Fruit fly (Drosophila melanogaster) whole organism, embryonic: ENCODE data around the gene CG32137.
A peak's percentile ranks its signal among the peaks of the same experiment; 100 is the strongest.

Experiments used
- ATbp ChIP-seq: fragments of 200-800 bp; sonication (Bioruptor generic); optimal IDR thresholded peaks from 2 replicates; lab custom pipeline; 2017; ENCODE audit warnings: missing biosample characterization, mild to moderate bottlenecking, missing genetic modification characterization, missing genetic modification reagents
- Antp ChIP-seq: fragments of 200-800 bp; sonication (Bioruptor generic); optimal IDR thresholded peaks from 3 replicates; lab custom pipeline; 2016; ENCODE audit warnings: missing biosample characterization, missing genetic modification characterization
- Atf6 ChIP-seq: fragments of 200-800 bp; sonication (Bioruptor generic); IDR thresholded peaks from 2 replicates; pipeline ENCODE4 v1.3.6; 2022; ENCODE audit warnings: missing biosample characterization, missing genetic modification characterization
- CG11085 ChIP-seq: fragments of 200-800 bp; sonication (Bioruptor generic); IDR thresholded peaks from 2 replicates; pipeline ENCODE4 v1.3.6; 2022; ENCODE audit warnings: missing biosample characterization, missing genetic modification characterization
- CG11560 ChIP-seq: fragments of 200-800 bp; sonication (Bioruptor generic); IDR thresholded peaks from 3 replicates; pipeline ENCODE4 v1.3.6; 2022; ENCODE audit warnings: missing biosample characterization, missing genetic modification characterization
- CG12071 ChIP-seq: fragments of 200-800 bp; sonication (Bioruptor generic); optimal IDR thresholded peaks from 3 replicates; lab custom pipeline; 2018; ENCODE audit warnings: missing biosample characterization, mild to moderate bottlenecking, missing genetic modification characterization
- CG14667 ChIP-seq: fragments of 200-800 bp; sonication (Bioruptor generic); IDR thresholded peaks from 2 replicates; pipeline ENCODE4 v1.3.6; 2022; ENCODE audit warnings: missing biosample characterization, missing genetic modification characterization
- CG15269 ChIP-seq: fragments of 200-800 bp; sonication (Bioruptor generic); optimal IDR thresholded peaks from 2 replicates; lab custom pipeline; 2018; ENCODE audit warnings: missing biosample characterization, mild to moderate bottlenecking, missing genetic modification characterization, moderate library complexity
- CG15479 ChIP-seq: fragments of 200-800 bp; sonication (Bioruptor generic); optimal IDR thresholded peaks from 3 replicates; lab custom pipeline; 2019; ENCODE audit warnings: missing biosample characterization, mild to moderate bottlenecking, missing genetic modification characterization, moderate library complexity
- CG17829 ChIP-seq: fragments of 200-800 bp; optimal IDR thresholded peaks from 2 replicates; lab custom pipeline; 2019; ENCODE audit warnings: missing biosample characterization, mild to moderate bottlenecking, missing genetic modification characterization, moderate library complexity
- CG18262 ChIP-seq: fragments of 200-800 bp; optimal IDR thresholded peaks from 3 replicates; lab custom pipeline; 2019; ENCODE audit warnings: missing biosample characterization, mild to moderate bottlenecking, missing genetic modification characterization, moderate library complexity
- CG18764 ChIP-seq: fragments of 200-800 bp; sonication (Bioruptor generic); optimal IDR thresholded peaks from 3 replicates; lab custom pipeline; 2016; ENCODE audit warnings: missing biosample characterization, missing genetic modification characterization
- CG2202 ChIP-seq: fragments of 200-800 bp; sonication (Bioruptor generic); optimal IDR thresholded peaks from 2 replicates; lab custom pipeline; 2018; ENCODE audit warnings: missing biosample characterization, mild to moderate bottlenecking, missing genetic modification characterization
- CG3163 ChIP-seq: fragments of 200-800 bp; sonication (Bioruptor generic); optimal IDR thresholded peaks from 3 replicates; lab custom pipeline; 2016; ENCODE audit warnings: missing biosample characterization, missing genetic modification characterization
- CG33557 ChIP-seq: fragments of 200-800 bp; sonication (Bioruptor generic); optimal IDR thresholded peaks from 2 replicates; lab custom pipeline; 2019; ENCODE audit warnings: missing biosample characterization, mild to moderate bottlenecking, missing genetic modification characterization, moderate library complexity
- CG4328 ChIP-seq: fragments of 200-800 bp; sonication (Bioruptor generic); optimal IDR thresholded peaks from 3 replicates; lab custom pipeline; 2017; ENCODE audit warnings: missing biosample characterization, missing genetic modification reagents, missing genetic modification characterization
- CG43689 ChIP-seq: fragments of 200-800 bp; sonication (Bioruptor generic); IDR thresholded peaks from 2 replicates; pipeline ENCODE4 v1.3.6; 2022; ENCODE audit warnings: missing biosample characterization, missing genetic modification characterization
- CG4404 ChIP-seq: fragments of 200-800 bp; sonication (Bioruptor generic); IDR thresholded peaks from 2 replicates; pipeline ENCODE4 v1.3.6; 2022; ENCODE audit warnings: missing biosample characterization, missing genetic modification characterization
- CG4820 ChIP-seq: fragments of 200-800 bp; sonication (Bioruptor generic); optimal IDR thresholded peaks from 3 replicates; lab custom pipeline; 2016; ENCODE audit warnings: missing biosample characterization, missing genetic modification characterization
- CG6175 ChIP-seq: fragments of 200-800 bp; sonication (Bioruptor generic); IDR thresholded peaks from 3 replicates; pipeline ENCODE4 v1.3.6; 2022; ENCODE audit warnings: missing biosample characterization, missing genetic modification characterization
- CG8765 ChIP-seq: fragments of 200-800 bp; sonication (Bioruptor generic); IDR thresholded peaks from 2 replicates; pipeline ENCODE4 v1.3.6; 2022; ENCODE audit warnings: missing biosample characterization, missing genetic modification characterization
- CG9727 ChIP-seq: fragments of 200-800 bp; sonication (Bioruptor generic); optimal IDR thresholded peaks from 3 replicates; lab custom pipeline; 2017; ENCODE audit warnings: missing biosample characterization, mild to moderate bottlenecking, missing genetic modification characterization
- CG9932 ChIP-seq: fragments of 200-800 bp; sonication (Bioruptor generic); IDR thresholded peaks from 2 replicates; pipeline ENCODE4 v1.3.6; 2022; ENCODE audit warnings: missing biosample characterization, missing genetic modification characterization
- HLHmδ ChIP-seq: fragments of 200-800 bp; sonication (Bioruptor generic); optimal IDR thresholded peaks from 2 replicates; lab custom pipeline; 2018; ENCODE audit warnings: missing biosample characterization, mild to moderate bottlenecking, missing genetic modification characterization, moderate library complexity
- Nf-YA ChIP-seq: fragments of 200-800 bp; sonication (Bioruptor generic); IDR thresholded peaks from 2 replicates; pipeline ENCODE4 v1.3.6; 2022; ENCODE audit warnings: missing biosample characterization, missing genetic modification characterization
- Six4 ChIP-seq: fragments of 200-800 bp; sonication (Bioruptor generic); optimal IDR thresholded peaks from 2 replicates; lab custom pipeline; 2016; ENCODE audit warnings: missing biosample characterization, missing genetic modification characterization
- Sox102F ChIP-seq: fragments of 200-800 bp; sonication (Bioruptor generic); optimal IDR thresholded peaks from 2 replicates; lab custom pipeline; 2018; ENCODE audit warnings: missing biosample characterization, mild to moderate bottlenecking, missing genetic modification characterization, moderate library complexity
- Spps ChIP-seq: fragments of 200-800 bp; sonication (Bioruptor generic); optimal IDR thresholded peaks from 2 replicates; lab custom pipeline; 2018; ENCODE audit warnings: missing biosample characterization, mild to moderate bottlenecking, missing genetic modification characterization
- TFAM ChIP-seq: fragments of 200-800 bp; sonication (Bioruptor generic); optimal IDR thresholded peaks from 2 replicates; lab custom pipeline; 2017; ENCODE audit warnings: missing biosample characterization, missing genetic modification characterization, inconsistent platforms
- Vsx1 ChIP-seq: fragments of 200-800 bp; sonication (Bioruptor generic); optimal IDR thresholded peaks from 2 replicates; lab custom pipeline; 2017; ENCODE audit warnings: missing biosample characterization, mild to moderate bottlenecking, missing genetic modification characterization, missing genetic modification reagents
- caup ChIP-seq: fragments of 200-800 bp; sonication (Bioruptor generic); optimal IDR thresholded peaks from 3 replicates; lab custom pipeline; 2017; ENCODE audit warnings: missing biosample characterization, mild to moderate bottlenecking, missing genetic modification characterization, moderate library complexity; ENCODE audit not compliant: severe bottlenecking
- chif ChIP-seq, 2 experiments: fragments of 200-800 bp; sonication (Bioruptor generic); optimal IDR thresholded peaks; 3 replicates each; lab custom pipeline; 2016; ENCODE audit warnings: missing biosample characterization in 2 of 2, missing genetic modification characterization in 2 of 2
- en ChIP-seq: fragments of 200-800 bp; sonication (Bioruptor generic); optimal IDR thresholded peaks from 2 replicates; lab custom pipeline; 2016; ENCODE audit warnings: missing biosample characterization, missing genetic modification characterization
- ewg ChIP-seq: fragments of 200-800 bp; sonication (Bioruptor generic); optimal IDR thresholded peaks from 3 replicates; lab custom pipeline; 2017; ENCODE audit warnings: mild to moderate bottlenecking, missing biosample characterization, missing genetic modification reagents, missing genetic modification characterization
- eyg ChIP-seq: fragments of 200-800 bp; sonication (Bioruptor generic); optimal IDR thresholded peaks from 3 replicates; lab custom pipeline; 2016; ENCODE audit warnings: missing biosample characterization, missing genetic modification characterization
- fd64A ChIP-seq: fragments of 200-800 bp; sonication (Bioruptor generic); optimal IDR thresholded peaks from 3 replicates; lab custom pipeline; 2018; ENCODE audit warnings: missing biosample characterization, mild to moderate bottlenecking, missing genetic modification characterization
- gcm2 ChIP-seq: fragments of 200-800 bp; sonication (Bioruptor generic); optimal IDR thresholded peaks from 2 replicates; lab custom pipeline; 2016; ENCODE audit warnings: missing biosample characterization, missing genetic modification characterization
- klu ChIP-seq: fragments of 200-800 bp; sonication (Bioruptor generic); IDR thresholded peaks from 2 replicates; pipeline ENCODE4 v1.3.6; 2022; ENCODE audit warnings: missing biosample characterization, missing genetic modification characterization
- pho ChIP-seq: fragments of 200-800 bp; sonication (Bioruptor generic); optimal IDR thresholded peaks from 2 replicates; lab custom pipeline; 2016; ENCODE audit warnings: missing biosample characterization, missing genetic modification characterization
- run ChIP-seq: fragments of 200-800 bp; sonication (Bioruptor generic); optimal IDR thresholded peaks from 3 replicates; lab custom pipeline; 2018; ENCODE audit warnings: missing biosample characterization, mild to moderate bottlenecking, missing genetic modification characterization
- sisA ChIP-seq: fragments of 200-800 bp; sonication (Bioruptor generic); IDR thresholded peaks from 2 replicates; pipeline ENCODE4 v1.3.6; 2022; ENCODE audit warnings: missing biosample characterization, missing genetic modification characterization
- so ChIP-seq: fragments of 200-800 bp; sonication (Bioruptor generic); IDR thresholded peaks from 3 replicates; pipeline ENCODE4 v1.3.6; 2022; ENCODE audit warnings: missing biosample characterization, missing genetic modification characterization
- sob ChIP-seq: fragments of 200-800 bp; sonication (Bioruptor generic); IDR thresholded peaks from 2 replicates; pipeline ENCODE4 v1.3.6; 2022; ENCODE audit warnings: missing biosample characterization, missing genetic modification characterization
- stc ChIP-seq: fragments of 200-800 bp; sonication (Bioruptor generic); IDR thresholded peaks from 2 replicates; pipeline ENCODE4 v1.3.6; 2022; ENCODE audit warnings: missing biosample characterization, missing genetic modification characterization
- tap ChIP-seq: fragments of 200-800 bp; optimal IDR thresholded peaks from 3 replicates; lab custom pipeline; 2019; ENCODE audit warnings: missing biosample characterization, mild to moderate bottlenecking, missing genetic modification characterization, moderate library complexity
- tgo ChIP-seq: fragments of 200-800 bp; sonication (Bioruptor generic); IDR thresholded peaks from 3 replicates; pipeline ENCODE4 v1.3.6; 2022; ENCODE audit warnings: missing biosample characterization, missing genetic modification characterization
- trh ChIP-seq: fragments of 200-800 bp; sonication (Bioruptor generic); optimal IDR thresholded peaks from 2 replicates; lab custom pipeline; 2016; ENCODE audit warnings: missing biosample characterization, missing genetic modification characterization
- wdn ChIP-seq: fragments of 200-800 bp; sonication (Bioruptor generic); IDR thresholded peaks from 2 replicates; pipeline ENCODE4 v1.3.6; 2022; ENCODE audit warnings: missing biosample characterization, missing genetic modification characterization
- zfh2 ChIP-seq: fragments of 200-800 bp; sonication (Bioruptor generic); optimal IDR thresholded peaks from 2 replicates; lab custom pipeline; 2016; ENCODE audit warnings: missing biosample characterization, missing genetic modification characterization

Gene CG32137

dm6 chr3L:13938470-13939150 is 440 bp upstream of the CG32137 start (continued):
- no peak; the same call in 2 of the 3 replicates for TF ChIP-seq so (GFP tag; lab: Robert Waterston, UW)
- peak; percentile 86 for TF ChIP-seq caup (GFP tag; lab: Kevin White, UChicago)
- peak; percentile 82 for TF ChIP-seq en (GFP tag; lab: Kevin White, UChicago)
- peak; percentile 60 for TF ChIP-seq TFAM (GFP tag; lab: Kevin White, UChicago)
- peak; percentile 74 for TF ChIP-seq CG15479 (GFP tag; lab: Kevin White, UChicago)
- TF ChIP-seq CG11085 (GFP tag; lab: Robert Waterston, UW) = peak; percentile 53
- TF ChIP-seq CG8765 (GFP tag; lab: Robert Waterston, UW) = 0 out of 2 replicates have a peak, but pooled peaks have one; percentile 50
- peak; percentile 71 for TF ChIP-seq trh (GFP tag; lab: Kevin White, UChicago)
- peak; percentile 89 to 90 for TF ChIP-seq chif (GFP tag; optimal IDR thresholded peaks at IDR 0.05; lab: Kevin White, UChicago)
- TF ChIP-seq CG43689 = peak; percentile 11; the same call in 1 of the 2 replicates
- TF ChIP-seq Six4 (GFP tag; lab: Kevin White, UChicago) = peak; percentile 81
- TF ChIP-seq CG6175 (GFP tag; lab: Robert Waterston, UW) = no peak
- peak; percentile 21; the same call in 1 of the 2 replicates for TF ChIP-seq Nf-YA (GFP tag; lab: Robert Waterston, UW)
- TF ChIP-seq ATbp = peak; percentile 75
- peak; percentile 49; the same call in 1 of the 2 replicates for TF ChIP-seq sob (GFP tag; lab: Robert Waterston, UW)
- TF ChIP-seq CG17829 (tag; lab: Kevin White, UChicago) = peak; percentile 90
- TF ChIP-seq klu (GFP tag; lab: Robert Waterston, UW) = peak; percentile 74; the same call in 1 of the 2 replicates
- TF ChIP-seq CG9932 (GFP tag; lab: Robert Waterston, UW) = peak; percentile 77
- TF ChIP-seq run (tag; lab: Kevin White, UChicago) = peak; percentile 73
- TF ChIP-seq CG11560 = peak; percentile 64; the same call in 2 of the 3 replicates
- TF ChIP-seq CG9727 (GFP tag; lab: Kevin White, UChicago) = peak; percentile 90
- TF ChIP-seq tap (tag; lab: Kevin White, UChicago) = peak; percentile 74
- TF ChIP-seq CG4328 (GFP tag; lab: Kevin White, UChicago) = peak; percentile 92
- TF ChIP-seq CG14667 (GFP tag; lab: Robert Waterston, UW) = peak; percentile 66; the same call in 1 of the 2 replicates
- TF ChIP-seq zfh2 (GFP tag; lab: Kevin White, UChicago) = peak; percentile 84
- peak; percentile 92 for TF ChIP-seq pho
- TF ChIP-seq ewg (GFP tag; lab: Kevin White, UChicago) = peak; percentile 77
- TF ChIP-seq sisA (GFP tag; lab: Robert Waterston, UW) = peak; percentile 67
- no peak for TF ChIP-seq HLHmδ
- peak; percentile 85 for TF ChIP-seq CG4820 (GFP tag; lab: Kevin White, UChicago)
- TF ChIP-seq gcm2 = peak; percentile 68
- TF ChIP-seq CG33557 = peak; percentile 85
- TF ChIP-seq Antp (GFP tag; lab: Kevin White, UChicago) = peak; percentile 86
- peak; percentile 49 for TF ChIP-seq CG2202 (tag; lab: Kevin White, UChicago)
- peak; percentile 65; the same call in 1 of the 2 replicates for TF ChIP-seq Atf6
- TF ChIP-seq tgo = peak; percentile 77
- peak; percentile 73 for TF ChIP-seq CG18764 (GFP tag; lab: Kevin White, UChicago)
- TF ChIP-seq stc (GFP tag; lab: Robert Waterston, UW) = peak; percentile 68
- TF ChIP-seq Sox102F = peak; percentile 86
- TF ChIP-seq wdn = peak; percentile 50; the same call in 1 of the 2 replicates
- peak; percentile 54 for TF ChIP-seq fd64A (GFP tag; lab: Kevin White, UChicago)
- TF ChIP-seq CG3163 (GFP tag; lab: Kevin White, UChicago) = peak; percentile 97
- TF ChIP-seq CG4404 (GFP tag; lab: Robert Waterston, UW) = peak; percentile 70
- peak; percentile 58 for TF ChIP-seq Vsx1 (GFP tag; lab: Kevin White, UChicago)
- peak; percentile 95 for TF ChIP-seq CG18262
- TF ChIP-seq eyg (GFP tag; lab: Kevin White, UChicago) = peak; percentile 91
- peak; percentile 75 for TF ChIP-seq CG12071 (GFP tag; lab: Kevin White, UChicago)
- peak; percentile 92 for TF ChIP-seq CG15269
- peak; percentile 63 for TF ChIP-seq Spps (tag; lab: Kevin White, UChicago)
